Fruit fly (Drosophila melanogaster): Measurements from ENCODE around the gene AhcyL1.

- TF ChIP-seq lz (GFP tag; optimal IDR thresholded peaks at IDR 0.05) (no peak), Sox15 (GFP tag; optimal IDR thresholded peaks at IDR 0.05) (no peak), CG9139 (GFP tag; optimal IDR thresholded peaks at IDR 0.05) (no peak), Ets96B (tag; optimal IDR thresholded peaks at IDR 0.05) (no peak)
Measured at dm6 chr3L:2785941-2786340, 13.8 kb upstream of the AhcyL1 start.

Measured in whole organism, prepupa.